Worm (Caenorhabditis elegans): ENCODE measurements around the gene E02A10.3.

ce11 chrV:12540018-12540417, 39.4 kb upstream of the E02A10.3 start:
- TF ChIP-seq fkh-10 (GFP tag; optimal IDR thresholded peaks at IDR 0.05) = no peak
- TF ChIP-seq ama-1 (optimal IDR thresholded peaks at IDR 0.05) = no peak
- no peak for TF ChIP-seq che-1 (tag; optimal IDR thresholded peaks at IDR 0.05)
- TF ChIP-seq T23F11.4 (GFP tag; optimal IDR thresholded peaks at IDR 0.05) = no peak
- no peak for TF ChIP-seq lim-6 (tag; optimal IDR thresholded peaks at IDR 0.05)
- no peak for TF ChIP-seq ets-4 (tag; optimal IDR thresholded peaks at IDR 0.05)
- no peak for TF ChIP-seq ceh-19 (GFP tag; optimal IDR thresholded peaks at IDR 0.05)
- TF ChIP-seq ztf-16 (tag; optimal IDR thresholded peaks at IDR 0.05) = no peak
- TF ChIP-seq nfya-1 (tag; optimal IDR thresholded peaks at IDR 0.05) = no peak
- no peak for TF ChIP-seq nhr-232 (tag; optimal IDR thresholded peaks at IDR 0.05)
- no peak for TF ChIP-seq ceh-14 (tag; optimal IDR thresholded peaks at IDR 0.05)
- no peak for TF ChIP-seq hlh-30 (tag; optimal IDR thresholded peaks at IDR 0.05; ENCODE audit: insufficient read depth)
- no peak for TF ChIP-seq hlh-15 (tag; optimal IDR thresholded peaks at IDR 0.05)
- no peak for TF ChIP-seq pqm-1 (tag; optimal IDR thresholded peaks at IDR 0.05)
